Worm (Caenorhabditis elegans) whole organism, mixed stage, embryonic: ENCODE measurements around the gene hlh-34.

ENCODE experiments used
- flh-1 ChIP-seq: fragments of 200-800 bp; sonication (Bioruptor generic); optimal IDR thresholded peaks from 2 replicates; lab custom pipeline; 2018; ENCODE audit warnings: mild to moderate bottlenecking, missing genetic modification characterization, moderate library complexity, missing compliant biosample characterization
- lsy-2 ChIP-seq: fragments of 150-350 bp; optimal IDR thresholded peaks from 2 replicates; lab custom pipeline; 2014; ENCODE audit warnings: missing biosample characterization, missing genetic modification characterization
- nhr-237 ChIP-seq: fragments of 150-350 bp; optimal IDR thresholded peaks from 2 replicates; lab custom pipeline; 2014; ENCODE audit warnings: missing biosample characterization, missing genetic modification characterization
- nhr-28 ChIP-seq: fragments of 150-350 bp; optimal IDR thresholded peaks from 2 replicates; lab custom pipeline; 2014; ENCODE audit warnings: missing biosample characterization, missing genetic modification characterization
- nhr-76 ChIP-seq: sonication (generic microtip); optimal IDR thresholded peaks from 2 replicates; lab custom pipeline; 2017; ENCODE audit warnings: missing biosample characterization, missing genetic modification characterization
- unc-62 ChIP-seq: fragments of 150-350 bp; optimal IDR thresholded peaks from 2 replicates; lab custom pipeline; 2014; ENCODE audit warnings: missing biosample characterization, missing genetic modification reagents, missing genetic modification characterization
- ztf-11 ChIP-seq: fragments of 150-350 bp; optimal IDR thresholded peaks from 2 replicates; lab custom pipeline; 2014; ENCODE audit warnings: missing biosample characterization, missing genetic modification characterization

- TF ChIP-seq nhr-237 (tag; lab: Kevin White, UChicago) (no peak), ztf-11 (no peak), nhr-28 (tag; lab: Kevin White, UChicago) (no peak), nhr-76 (tag; lab: Kevin White, UChicago) (no peak), unc-62 (GFP tag; lab: Kevin White, UChicago) (no peak), flh-1 (no peak), lsy-2 (no peak)
These were observed 17.6 kb downstream of the hlh-34 start, which contains the start of gene T01D3.1 for ce11 chrV:13689592-13689991.
